Worm (Caenorhabditis elegans) whole organism, late embryonic: ENCODE data around the gene T06E8.8.

Experiments used
- C38D4.7 ChIP-seq: fragments of 200-800 bp; sonication (Bioruptor generic); optimal IDR thresholded peaks from 2 replicates; lab custom pipeline; 2018; ENCODE audit warnings: mild to moderate bottlenecking, missing genetic modification characterization, moderate library complexity, missing compliant biosample characterization
- Y22D7AL.16 ChIP-seq: sonication (generic microtip); optimal IDR thresholded peaks from 2 replicates; lab custom pipeline; 2016; ENCODE audit warnings: missing genetic modification characterization, missing compliant biosample characterization
- ceh-14 ChIP-seq: sonication (generic microtip); optimal IDR thresholded peaks from 2 replicates; lab custom pipeline; 2016; ENCODE audit warnings: missing genotype, missing genetic modification characterization, missing compliant biosample characterization
- ceh-2 ChIP-seq: sonication (generic microtip); optimal IDR thresholded peaks from 2 replicates; lab custom pipeline; 2016; ENCODE audit warnings: missing genotype, missing genetic modification characterization, missing compliant biosample characterization
- ceh-22 ChIP-seq: sonication (generic microtip); optimal IDR thresholded peaks from 2 replicates; lab custom pipeline; 2017; ENCODE audit warnings: missing biosample characterization, missing genetic modification characterization
- ceh-24 ChIP-seq: sonication (generic microtip); optimal IDR thresholded peaks from 2 replicates; lab custom pipeline; 2016; ENCODE audit warnings: mild to moderate bottlenecking, missing genetic modification characterization, missing compliant biosample characterization
- ceh-30 ChIP-seq: fragments of 150-350 bp; optimal IDR thresholded peaks from 2 replicates; lab custom pipeline; 2014; ENCODE audit warnings: missing biosample characterization, missing genetic modification characterization
- ceh-45 ChIP-seq: fragments of 200-800 bp; sonication (Bioruptor generic); IDR thresholded peaks from 2 replicates; pipeline ENCODE4 v1.3.6; 2022; ENCODE audit warnings: missing genetic modification reagents, missing genetic modification characterization, missing compliant biosample characterization
- ceh-48 ChIP-seq: sonication (generic microtip); optimal IDR thresholded peaks from 2 replicates; lab custom pipeline; 2016; ENCODE audit warnings: missing genetic modification characterization, inconsistent platforms, missing compliant biosample characterization
- ceh-9 ChIP-seq: sonication (generic microtip); optimal IDR thresholded peaks from 2 replicates; lab custom pipeline; 2016; ENCODE audit warnings: mild to moderate bottlenecking, missing genetic modification characterization, inconsistent platforms, missing compliant biosample characterization
- che-1 ChIP-seq: sonication (generic microtip); optimal IDR thresholded peaks from 2 replicates; lab custom pipeline; 2016; ENCODE audit warnings: mild to moderate bottlenecking, missing genetic modification characterization, missing compliant biosample characterization
- dmd-4 ChIP-seq: sonication (generic microtip); optimal IDR thresholded peaks from 2 replicates; lab custom pipeline; 2016; ENCODE audit warnings: borderline replicate concordance, missing genetic modification characterization, missing compliant biosample characterization
- elt-2 ChIP-seq: sonication (generic microtip); optimal IDR thresholded peaks from 2 replicates; lab custom pipeline; 2016; ENCODE audit warnings: missing genetic modification reagents, missing genetic modification characterization, missing compliant biosample characterization
- hlh-13 ChIP-seq: fragments of 200-800 bp; sonication (Bioruptor generic); optimal IDR thresholded peaks from 2 replicates; lab custom pipeline; 2018; ENCODE audit warnings: mild to moderate bottlenecking, missing genetic modification characterization, missing compliant biosample characterization
- hlh-30 ChIP-seq: sonication (generic microtip); optimal IDR thresholded peaks from 2 replicates; lab custom pipeline; 2017; ENCODE audit warnings: antibody characterized with exemption, missing genetic modification characterization, missing compliant biosample characterization; ENCODE audit not compliant: insufficient read depth
- hlh-6 ChIP-seq: sonication (generic microtip); optimal IDR thresholded peaks from 2 replicates; lab custom pipeline; 2016; ENCODE audit warnings: missing genotype, missing genetic modification characterization, missing compliant biosample characterization
- lin-11 ChIP-seq: fragments of 200-800 bp; sonication (Bioruptor generic); optimal IDR thresholded peaks from 2 replicates; lab custom pipeline; 2018; ENCODE audit warnings: mild to moderate bottlenecking, missing genetic modification characterization, missing compliant biosample characterization
- nhr-232 ChIP-seq: sonication (generic microtip); optimal IDR thresholded peaks from 2 replicates; lab custom pipeline; 2016; ENCODE audit warnings: missing genetic modification characterization, missing compliant biosample characterization
- pag-3 ChIP-seq: sonication (generic microtip); optimal IDR thresholded peaks from 2 replicates; lab custom pipeline; 2016; ENCODE audit warnings: missing compliant biosample characterization, missing genetic modification characterization, borderline replicate concordance
- pax-1 ChIP-seq: fragments of 150-350 bp; optimal IDR thresholded peaks from 2 replicates; lab custom pipeline; 2014; ENCODE audit warnings: missing biosample characterization, missing genetic modification characterization
- pha-2 ChIP-seq: sonication (generic microtip); optimal IDR thresholded peaks from 2 replicates; lab custom pipeline; 2017; ENCODE audit warnings: mild to moderate bottlenecking, missing genetic modification characterization, missing compliant biosample characterization
- sox-2 ChIP-seq: fragments of 200-800 bp; sonication (Bioruptor generic); IDR thresholded peaks from 2 replicates; pipeline ENCODE4 v1.3.6; 2022; ENCODE audit warnings: missing genetic modification reagents, missing genetic modification characterization, missing compliant biosample characterization
- unc-55 ChIP-seq: sonication (generic microtip); optimal IDR thresholded peaks from 2 replicates; lab custom pipeline; 2017; ENCODE audit warnings: missing biosample characterization, missing genetic modification reagents, missing genetic modification characterization
- zip-5 ChIP-seq: sonication (generic microtip); optimal IDR thresholded peaks from 2 replicates; lab custom pipeline; 2016; ENCODE audit warnings: missing genetic modification characterization, missing compliant biosample characterization

Gene T06E8.8

ce11 chrV:10087103-10087502, 43.6 kb downstream of the T06E8.8 start, which contains the start of gene R04B5.5:
TSS of gene R04B5.5 (plus strand) at chrV:10087480.
- no peak for TF ChIP-seq zip-5 (tag; lab: Kevin White, UChicago)
- no peak for TF ChIP-seq hlh-6 (tag; lab: Kevin White, UChicago)
- TF ChIP-seq ceh-9 (tag; lab: Kevin White, UChicago), result no peak
- no peak for TF ChIP-seq ceh-22 (tag; lab: Kevin White, UChicago)
- no peak for TF ChIP-seq sox-2 (GFP tag; lab: Robert Waterston, UW)
- peak; percentile 95 for TF ChIP-seq elt-2 (tag; lab: Kevin White, UChicago)
- TF ChIP-seq nhr-232 (tag; lab: Kevin White, UChicago), result no peak
- no peak for TF ChIP-seq ceh-2 (tag; lab: Kevin White, UChicago)
- no peak for TF ChIP-seq che-1
- no peak for TF ChIP-seq ceh-14 (tag; lab: Kevin White, UChicago)
- TF ChIP-seq ceh-30 (tag; lab: Kevin White, UChicago), result peak; percentile 59
- peak; percentile 1 for TF ChIP-seq unc-55 (GFP tag; lab: Kevin White, UChicago)
- TF ChIP-seq ceh-48 (tag; lab: Kevin White, UChicago), result no peak

- TF ChIP-seq hlh-13 (GFP tag; lab: Kevin White, UChicago) (no peak), lin-11 (tag; lab: Kevin White, UChicago) (no peak), ceh-45 (GFP tag; lab: Robert Waterston, UW) (no peak), sox-2 (GFP tag; lab: Robert Waterston, UW) (no peak), C38D4.7 (GFP tag; lab: Kevin White, UChicago) (no peak), ceh-22 (tag; lab: Kevin White, UChicago) (no peak), pax-1 (tag; lab: Kevin White, UChicago) (no peak), Y22D7AL.16 (tag; lab: Kevin White, UChicago) (no peak), hlh-30 (no peak), pag-3 (tag; lab: Kevin White, UChicago) (no peak), ceh-2 (tag; lab: Kevin White, UChicago) (no peak), ceh-48 (tag; lab: Kevin White, UChicago) (no peak), dmd-4 (tag; lab: Kevin White, UChicago) (no peak), che-1 (no peak), ceh-24 (no peak), pha-2 (no peak)
These were observed 46.9 kb downstream of the T06E8.8 start, which contains the start of gene R04B5.7 for ce11 chrV:10090461-10090860. TSS of gene R04B5.7 (minus strand) at chrV:10090561.

ce11 chrV:10091152-10091551, 47.6 kb downstream of the T06E8.8 start, which contains the start of gene R04B5.11:
TSS of gene R04B5.11 (minus strand) at chrV:10091252.
- TF ChIP-seq ceh-14 (tag; lab: Kevin White, UChicago), result no peak
- TF ChIP-seq C38D4.7 (GFP tag; lab: Kevin White, UChicago), result no peak
- no peak for TF ChIP-seq ceh-30 (tag; lab: Kevin White, UChicago)
- TF ChIP-seq, all 69 proteins: peak for 0
